Worm (Caenorhabditis elegans): ENCODE results near the gene sec-20.

ce11 chrIII:184335-184734 is 7.6 kb upstream of the sec-20 start:
- TF ChIP-seq flt-1 (GFP tag; IDR thresholded peaks at IDR 0.05), result no peak
- TF ChIP-seq med-1 (GFP tag; optimal IDR thresholded peaks at IDR 0.05; ENCODE audit: insufficient read depth), result no peak
- TF ChIP-seq T22C8.4 (GFP tag; IDR thresholded peaks at IDR 0.05), result 0 out of 2 replicates have a peak, but pooled peaks have one; percentile 5
- no peak for TF ChIP-seq tab-1 (GFP tag; IDR thresholded peaks at IDR 0.05)
- TF ChIP-seq ztf-29 (GFP tag; IDR thresholded peaks at IDR 0.05), result no peak

Data from whole organism, midembryonic.